Fruit fly (Drosophila melanogaster) whole organism, adult: Measurements from ENCODE around the gene CG13123.

ENCODE experiments used
- CG11617 ChIP-seq: fragments of 200-800 bp; sonication (Bioruptor generic); optimal IDR thresholded peaks from 2 replicates; lab custom pipeline; 2017; ENCODE audit warnings: mild to moderate bottlenecking, missing biosample characterization, missing genetic modification reagents, missing genetic modification characterization
- CG12768 ChIP-seq: fragments of 200-800 bp; sonication (Bioruptor generic); optimal IDR thresholded peaks from 2 replicates; lab custom pipeline; 2017; ENCODE audit warnings: missing biosample characterization, missing genetic modification characterization, mild to moderate bottlenecking, moderate library complexity, missing genetic modification reagents
- CG14711 ChIP-seq: fragments of 200-800 bp; sonication (Bioruptor generic); optimal IDR thresholded peaks from 2 replicates; lab custom pipeline; 2018; ENCODE audit warnings: missing biosample characterization, mild to moderate bottlenecking, missing genetic modification characterization, moderate library complexity
- CG1620 ChIP-seq: fragments of 200-800 bp; sonication (Bioruptor generic); optimal IDR thresholded peaks from 2 replicates; lab custom pipeline; 2016; ENCODE audit warnings: missing biosample characterization, missing genetic modification characterization
- CG33017 ChIP-seq: fragments of 200-800 bp; sonication (Bioruptor generic); optimal IDR thresholded peaks from 2 replicates; lab custom pipeline; 2018; ENCODE audit warnings: missing biosample characterization, mild to moderate bottlenecking, missing genetic modification characterization, moderate library complexity
- CG5204 ChIP-seq: fragments of 200-800 bp; sonication (Bioruptor generic); optimal IDR thresholded peaks from 2 replicates; lab custom pipeline; 2016; ENCODE audit warnings: missing biosample characterization, missing genetic modification characterization
- CG7045 ChIP-seq: fragments of 200-800 bp; sonication (Bioruptor generic); optimal IDR thresholded peaks from 2 replicates; lab custom pipeline; 2017; ENCODE audit warnings: missing biosample characterization, mild to moderate bottlenecking, missing genetic modification characterization
- CG7101 ChIP-seq: fragments of 200-800 bp; sonication (Bioruptor generic); optimal IDR thresholded peaks from 2 replicates; lab custom pipeline; 2018; ENCODE audit warnings: missing biosample characterization, mild to moderate bottlenecking, missing genetic modification characterization, moderate library complexity
- Clk ChIP-seq: fragments of 200-800 bp; sonication (Bioruptor generic); optimal IDR thresholded peaks from 2 replicates; lab custom pipeline; 2017; ENCODE audit warnings: missing biosample characterization, missing genetic modification characterization
- Crg-1 ChIP-seq: fragments of 200-800 bp; sonication (Bioruptor generic); optimal IDR thresholded peaks from 2 replicates; lab custom pipeline; 2016; ENCODE audit warnings: missing biosample characterization, missing genetic modification characterization
- Hr96 ChIP-seq: fragments of 200-800 bp; sonication (Bioruptor generic); optimal IDR thresholded peaks from 2 replicates; lab custom pipeline; 2016; ENCODE audit warnings: missing biosample characterization, missing genetic modification characterization
- Mnt ChIP-seq: fragments of 200-800 bp; sonication (Bioruptor generic); optimal IDR thresholded peaks from 2 replicates; lab custom pipeline; 2016; ENCODE audit warnings: missing biosample characterization, mild to moderate bottlenecking, missing genetic modification characterization
- bab1 ChIP-seq: fragments of 200-800 bp; sonication (Bioruptor generic); optimal IDR thresholded peaks from 3 replicates; lab custom pipeline; 2019; ENCODE audit warnings: missing biosample characterization, mild to moderate bottlenecking, missing genetic modification characterization, moderate library complexity
- cic ChIP-seq: fragments of 200-800 bp; sonication (Bioruptor generic); optimal IDR thresholded peaks from 2 replicates; lab custom pipeline; 2017; ENCODE audit warnings: missing biosample characterization, mild to moderate bottlenecking, missing genetic modification characterization, moderate library complexity
- cnc ChIP-seq, 2 experiments: fragments of >200 bp; optimal IDR thresholded peaks; 2 replicates each; lab custom pipeline; 2017
- kay ChIP-seq: fragments of 200-800 bp; sonication (Bioruptor generic); peaks from one replicate; lab custom pipeline; 2016; ENCODE audit warnings: missing biosample characterization, missing genetic modification characterization, borderline replicate concordance
- ovo ChIP-seq: fragments of 200-800 bp; sonication (Bioruptor generic); optimal IDR thresholded peaks from 2 replicates; lab custom pipeline; 2016; ENCODE audit warnings: missing biosample characterization, missing genetic modification characterization
- pad ChIP-seq: fragments of 200-800 bp; sonication (Bioruptor generic); optimal IDR thresholded peaks from 3 replicates; lab custom pipeline; 2017; ENCODE audit warnings: missing biosample characterization, missing genetic modification characterization, mild to moderate bottlenecking, moderate library complexity, missing genetic modification reagents
- tj ChIP-seq: fragments of 200-800 bp; sonication (Bioruptor generic); optimal IDR thresholded peaks from 3 replicates; lab custom pipeline; 2017; ENCODE audit warnings: missing biosample characterization, mild to moderate bottlenecking, missing genetic modification characterization, moderate library complexity
- toe ChIP-seq: fragments of 200-800 bp; sonication (Bioruptor generic); optimal IDR thresholded peaks from 2 replicates; lab custom pipeline; 2016; ENCODE audit warnings: missing biosample characterization, missing genetic modification characterization

The CG13123 gene

dm6 chr2L:9757990-9758814, 34.7 kb downstream of the CG13123 start, which contains the start of gene zf30C:
zf30C (plus strand) TSS chr2L:9758342.
- peak; percentile 36 for TF ChIP-seq cic
- TF ChIP-seq CG1620 (GFP tag; lab: Kevin White, UChicago): peak; percentile 92
- TF ChIP-seq CG12768 (GFP tag; lab: Kevin White, UChicago): peak; percentile 85
- TF ChIP-seq CG14711 (tag; lab: Kevin White, UChicago): peak; percentile 76
- peak; percentile 59 for TF ChIP-seq bab1 (GFP tag; lab: Kevin White, UChicago)
- peak; percentile 78 for TF ChIP-seq CG11617
- peak; percentile 92 for TF ChIP-seq CG5204 (GFP tag; lab: Kevin White, UChicago)
- peak; percentile 97 for TF ChIP-seq pad (GFP tag; lab: Kevin White, UChicago)
- peak; percentile 81 for TF ChIP-seq ovo (GFP tag; lab: Kevin White, UChicago)
- no peak for TF ChIP-seq kay
- TF ChIP-seq cnc (optimal IDR thresholded peaks at IDR 0.05; lab: Kevin White, UChicago): no peak
- peak; percentile 63 for TF ChIP-seq tj (GFP tag; lab: Kevin White, UChicago)
- TF ChIP-seq Crg-1 (GFP tag; lab: Kevin White, UChicago): peak; percentile 83
- TF ChIP-seq Mnt (GFP tag; lab: Kevin White, UChicago): peak; percentile 88
- TF ChIP-seq Hr96: peak; percentile 93
- TF ChIP-seq CG7101 (tag; lab: Kevin White, UChicago): peak; percentile 82
- TF ChIP-seq CG7045 (GFP tag; lab: Kevin White, UChicago): peak; percentile 78
- TF ChIP-seq toe (GFP tag; lab: Kevin White, UChicago): peak; percentile 94
- peak; percentile 91 for TF ChIP-seq Clk (GFP tag; lab: Kevin White, UChicago)
- peak; percentile 60 for TF ChIP-seq CG33017 (tag; lab: Kevin White, UChicago)

- no peak for TF ChIP-seq toe (GFP tag; lab: Kevin White, UChicago)
- no peak for TF ChIP-seq CG14711 (tag; lab: Kevin White, UChicago)
- no peak for TF ChIP-seq cic
- no peak for TF ChIP-seq Crg-1 (GFP tag; lab: Kevin White, UChicago)
- peak; percentile 63 for TF ChIP-seq CG7045 (GFP tag; lab: Kevin White, UChicago)
- TF ChIP-seq tj (GFP tag; lab: Kevin White, UChicago): no peak
- no peak for TF ChIP-seq CG11617
- peak; percentile 56 for TF ChIP-seq CG5204 (GFP tag; lab: Kevin White, UChicago)
- TF ChIP-seq Hr96: peak; percentile 32
- no peak for TF ChIP-seq pad (GFP tag; lab: Kevin White, UChicago)
- TF ChIP-seq CG12768 (GFP tag; lab: Kevin White, UChicago): peak; percentile 50
- TF ChIP-seq CG1620 (GFP tag; lab: Kevin White, UChicago): no peak
Measured at dm6 chr2L:9754817-9755216, 38.1 kb downstream of the CG13123 start.

dm6 chr2L:9753357-9753756, 39.5 kb downstream of the CG13123 start:
- TF ChIP-seq Clk (GFP tag; lab: Kevin White, UChicago) (no peak), CG7045 (GFP tag; lab: Kevin White, UChicago) (no peak), CG7101 (tag; lab: Kevin White, UChicago) (no peak), ovo (GFP tag; lab: Kevin White, UChicago) (no peak), cnc (optimal IDR thresholded peaks at IDR 0.05; lab: Kevin White, UChicago) (no peak), tj (GFP tag; lab: Kevin White, UChicago) (no peak), CG33017 (tag; lab: Kevin White, UChicago) (no peak), toe (GFP tag; lab: Kevin White, UChicago) (no peak), CG12768 (GFP tag; lab: Kevin White, UChicago) (no peak), bab1 (GFP tag; lab: Kevin White, UChicago) (no peak), Hr96 (no peak), Crg-1 (GFP tag; lab: Kevin White, UChicago) (no peak), CG11617 (no peak), CG1620 (GFP tag; lab: Kevin White, UChicago) (no peak), kay (no peak), CG14711 (tag; lab: Kevin White, UChicago) (no peak), CG5204 (GFP tag; lab: Kevin White, UChicago) (no peak)

dm6 chr2L:9749745-9750144, 43.2 kb downstream of the CG13123 start, which contains the start of gene Cyp4e3:
Cyp4e3 (minus strand) TSS chr2L:9750071.
- no peak for TF ChIP-seq CG7045 (GFP tag; lab: Kevin White, UChicago)
- TF ChIP-seq CG12768 (GFP tag; lab: Kevin White, UChicago): no peak
- TF ChIP-seq Mnt (GFP tag; lab: Kevin White, UChicago): no peak
- TF ChIP-seq Clk (GFP tag; lab: Kevin White, UChicago): no peak
- TF ChIP-seq cnc (optimal IDR thresholded peaks at IDR 0.05; lab: Kevin White, UChicago): no peak
- no peak for TF ChIP-seq CG7101 (tag; lab: Kevin White, UChicago)
- no peak for TF ChIP-seq CG14711 (tag; lab: Kevin White, UChicago)
- TF ChIP-seq CG1620 (GFP tag; lab: Kevin White, UChicago): no peak
- TF ChIP-seq CG11617: no peak
- TF ChIP-seq pad (GFP tag; lab: Kevin White, UChicago): no peak
- no peak for TF ChIP-seq toe (GFP tag; lab: Kevin White, UChicago)
- TF ChIP-seq ovo (GFP tag; lab: Kevin White, UChicago): no peak
- no peak for TF ChIP-seq CG5204 (GFP tag; lab: Kevin White, UChicago)
- TF ChIP-seq CG33017 (tag; lab: Kevin White, UChicago): no peak
- no peak for TF ChIP-seq Crg-1 (GFP tag; lab: Kevin White, UChicago)
- TF ChIP-seq cic: no peak
- TF ChIP-seq kay: no peak
- no peak for TF ChIP-seq Hr96
- TF ChIP-seq tj (GFP tag; lab: Kevin White, UChicago): no peak
